Worm (Caenorhabditis elegans) whole organism, L2 larva: ENCODE results near the gene nono-1.
A peak's percentile ranks its signal among the peaks of the same experiment; 100 is the strongest.

Experiments used
- C34F6.9 ChIP-seq: fragments of 150-350 bp; optimal IDR thresholded peaks from 2 replicates; lab custom pipeline; 2014; ENCODE audit warnings: missing biosample characterization, missing genetic modification characterization
- F13H6.1 ChIP-seq: sonication (generic microtip); optimal IDR thresholded peaks from 2 replicates; lab custom pipeline; 2016; ENCODE audit warnings: missing genetic modification characterization, missing compliant biosample characterization
- R02D3.7 ChIP-seq: fragments of 150-350 bp; optimal IDR thresholded peaks from 2 replicates; lab custom pipeline; 2014; ENCODE audit warnings: missing biosample characterization, missing genetic modification characterization
- Y55F3AM.14 ChIP-seq: fragments of 200-800 bp; sonication (Bioruptor generic); optimal IDR thresholded peaks from 2 replicates; lab custom pipeline; 2018; ENCODE audit warnings: mild to moderate bottlenecking, missing genetic modification characterization, missing compliant biosample characterization
- ZK546.5 ChIP-seq: sonication (generic microtip); optimal IDR thresholded peaks from 2 replicates; lab custom pipeline; 2017; ENCODE audit warnings: missing biosample characterization, missing genetic modification characterization
- alr-1 ChIP-seq: fragments of 150-350 bp; optimal IDR thresholded peaks from 2 replicates; lab custom pipeline; 2014; ENCODE audit warnings: missing biosample characterization, missing genetic modification characterization
- aly-2 ChIP-seq: fragments of 150-350 bp; optimal IDR thresholded peaks from 2 replicates; lab custom pipeline; 2014; ENCODE audit warnings: missing biosample characterization, missing genetic modification characterization
- ama-1 ChIP-seq: fragments of 150-350 bp; optimal IDR thresholded peaks from 2 replicates; lab custom pipeline; 2018; ENCODE audit warnings: inconsistent platforms
- blmp-1 ChIP-seq: sonication (generic microtip); optimal IDR thresholded peaks from 2 replicates; lab custom pipeline; 2017; ENCODE audit warnings: missing genetic modification characterization, mild to moderate bottlenecking, missing compliant biosample characterization, antibody characterized with exemption, moderate library complexity; ENCODE audit not compliant: insufficient read depth
- ceh-16 ChIP-seq: fragments of 150-350 bp; optimal IDR thresholded peaks from 2 replicates; lab custom pipeline; 2014; ENCODE audit warnings: missing biosample characterization, missing genetic modification characterization
- ceh-82 ChIP-seq: fragments of 150-350 bp; optimal IDR thresholded peaks from 2 replicates; lab custom pipeline; 2014; ENCODE audit warnings: missing biosample characterization, missing genetic modification characterization
- crh-2 ChIP-seq: sonication (generic microtip); optimal IDR thresholded peaks from 2 replicates; lab custom pipeline; 2017; ENCODE audit warnings: missing biosample characterization, missing genetic modification characterization
- dmd-4 ChIP-seq: sonication (generic microtip); optimal IDR thresholded peaks from 2 replicates; lab custom pipeline; 2017; ENCODE audit warnings: missing biosample characterization, missing genetic modification characterization
- elt-1 ChIP-seq: fragments of 150-350 bp; optimal IDR thresholded peaks from 2 replicates; lab custom pipeline; 2014; ENCODE audit warnings: missing biosample characterization, missing genetic modification characterization
- elt-3 ChIP-seq: sonication (generic microtip); optimal IDR thresholded peaks from 2 replicates; lab custom pipeline; 2017; ENCODE audit warnings: missing biosample characterization, missing genetic modification characterization
- fos-1 ChIP-seq: fragments of 150-350 bp; optimal IDR thresholded peaks from 2 replicates; lab custom pipeline; 2014; ENCODE audit warnings: missing biosample characterization, missing genetic modification characterization
- gmeb-1 ChIP-seq: fragments of 150-350 bp; optimal IDR thresholded peaks from 2 replicates; lab custom pipeline; 2014; ENCODE audit warnings: missing biosample characterization, missing genetic modification characterization
- lin-13 ChIP-seq: fragments of 150-350 bp; optimal IDR thresholded peaks from 2 replicates; lab custom pipeline; 2014; ENCODE audit warnings: missing biosample characterization, missing genetic modification reagents, missing genetic modification characterization
- lin-39 ChIP-seq: fragments of 150-350 bp; optimal IDR thresholded peaks from 2 replicates; lab custom pipeline; 2014; ENCODE audit warnings: missing biosample characterization, missing genetic modification reagents, missing genetic modification characterization
- lsy-2 ChIP-seq, 2 experiments: fragments of 150-350 bp in 1 of 2; sonication (generic microtip) in 1 of 2; optimal IDR thresholded peaks; 2 replicates each; lab custom pipeline; 2014 to 2017; ENCODE audit warnings: missing biosample characterization in 2 of 2, missing genetic modification characterization in 2 of 2
- mab-5 ChIP-seq: fragments of 150-350 bp; optimal IDR thresholded peaks from 2 replicates; lab custom pipeline; 2014; ENCODE audit warnings: missing biosample characterization, missing genetic modification characterization
- mbf-1 ChIP-seq: sonication (generic microtip); optimal IDR thresholded peaks from 2 replicates; lab custom pipeline; 2017; ENCODE audit warnings: missing biosample characterization, missing genetic modification characterization
- mdl-1 ChIP-seq, 2 experiments: fragments of 150-350 bp in 1 of 2; sonication (generic microtip) in 1 of 2; optimal IDR thresholded peaks; 2 replicates each; lab custom pipeline; 2017; ENCODE audit warnings: missing biosample characterization in 2 of 2, missing genetic modification characterization in 2 of 2
- nhr-11 ChIP-seq: fragments of 150-350 bp; optimal IDR thresholded peaks from 2 replicates; lab custom pipeline; 2014; ENCODE audit warnings: missing biosample characterization, missing genetic modification characterization
- nhr-129 ChIP-seq: fragments of 150-350 bp; optimal IDR thresholded peaks from 2 replicates; lab custom pipeline; 2014; ENCODE audit warnings: missing biosample characterization, missing genetic modification characterization
- nhr-21 ChIP-seq: fragments of 150-350 bp; optimal IDR thresholded peaks from 2 replicates; lab custom pipeline; 2014; ENCODE audit warnings: missing biosample characterization, missing genetic modification characterization
- nhr-237 ChIP-seq: fragments of 150-350 bp; optimal IDR thresholded peaks from 2 replicates; lab custom pipeline; 2014; ENCODE audit warnings: missing biosample characterization, missing genetic modification characterization
- nhr-25 ChIP-seq: fragments of 150-350 bp; sonication (generic microtip); optimal IDR thresholded peaks from 3 replicates; lab custom pipeline; 2014; ENCODE audit warnings: missing biosample characterization, missing genetic modification characterization
- nhr-6 ChIP-seq: fragments of 150-350 bp; optimal IDR thresholded peaks from 2 replicates; lab custom pipeline; 2014; ENCODE audit warnings: missing biosample characterization, missing genetic modification characterization
- peb-1 ChIP-seq: fragments of 150-350 bp; optimal IDR thresholded peaks from 2 replicates; lab custom pipeline; 2014; ENCODE audit warnings: missing biosample characterization, missing genetic modification characterization
- sem-4 ChIP-seq: fragments of 150-350 bp; optimal IDR thresholded peaks from 2 replicates; lab custom pipeline; 2014; ENCODE audit warnings: missing biosample characterization, missing genetic modification reagents, missing genetic modification characterization
- skn-1 ChIP-seq: sonication (generic microtip); optimal IDR thresholded peaks from 2 replicates; lab custom pipeline; 2017; ENCODE audit warnings: missing biosample characterization, missing genetic modification characterization
- sma-9 ChIP-seq, 2 experiments: fragments of 150-350 bp in 1 of 2; sonication (generic microtip) in 1 of 2; optimal IDR thresholded peaks; 2 replicates each; lab custom pipeline; 2014 to 2016; ENCODE audit warnings: missing genetic modification characterization in 2 of 2, mild to moderate bottlenecking in 1 of 2, missing biosample characterization in 1 of 2, missing compliant biosample characterization in 1 of 2, missing genetic modification reagents in 1 of 2, moderate library complexity in 1 of 2
- snpc-4 ChIP-seq: fragments of 150-350 bp; optimal IDR thresholded peaks from 2 replicates; lab custom pipeline; 2014; ENCODE audit warnings: missing biosample characterization, missing genetic modification characterization
- unc-39 ChIP-seq: fragments of 150-350 bp; optimal IDR thresholded peaks from 2 replicates; lab custom pipeline; 2014; ENCODE audit warnings: missing biosample characterization, missing genetic modification characterization
- unc-55 ChIP-seq: fragments of 150-350 bp; sonication (generic microtip); optimal IDR thresholded peaks from 3 replicates; lab custom pipeline; 2014; ENCODE audit warnings: missing biosample characterization, missing genetic modification reagents, missing genetic modification characterization
- unc-62 ChIP-seq: fragments of 150-350 bp; optimal IDR thresholded peaks from 2 replicates; lab custom pipeline; 2014; ENCODE audit warnings: missing biosample characterization, missing genetic modification reagents, missing genetic modification characterization
- zag-1 ChIP-seq: fragments of 150-350 bp; optimal IDR thresholded peaks from 2 replicates; lab custom pipeline; 2014; ENCODE audit warnings: missing biosample characterization, missing genetic modification characterization
- ztf-1 ChIP-seq: fragments of 200-800 bp; sonication (Bioruptor generic); conservative IDR thresholded peaks from 2 replicates; pipeline ENCODE4 v1.3.6; 2022; ENCODE audit warnings: missing genetic modification characterization, missing compliant biosample characterization
- ztf-4 ChIP-seq: fragments of 150-350 bp; optimal IDR thresholded peaks from 2 replicates; lab custom pipeline; 2014; ENCODE audit warnings: missing biosample characterization, missing genetic modification characterization

nono-1 gene

ce11 chrIII:5959049-5959448 is 1.0 kb upstream of the nono-1 start:
- no peak for TF ChIP-seq snpc-4 (tag; lab: Kevin White, UChicago)
- no peak for TF ChIP-seq R02D3.7
- peak in 1 of 2 experiments; percentile 7 for TF ChIP-seq lsy-2 (tag; optimal IDR thresholded peaks at IDR 0.05; lab: Kevin White, UChicago)
- TF ChIP-seq unc-55 (GFP tag; lab: Kevin White, UChicago): peak; percentile 0
- no peak for TF ChIP-seq elt-1 (tag; lab: Kevin White, UChicago)
- TF ChIP-seq Y55F3AM.14: no peak
- no peak for TF ChIP-seq C34F6.9
- TF ChIP-seq elt-3 (tag; lab: Kevin White, UChicago): no peak
- no peak for TF ChIP-seq mdl-1 (tag; optimal IDR thresholded peaks at IDR 0.05; lab: Kevin White, UChicago)
- peak; percentile 13 for TF ChIP-seq fos-1 (tag; lab: Kevin White, UChicago)
- no peak for TF ChIP-seq nhr-21 (tag; lab: Kevin White, UChicago)
- no peak for TF ChIP-seq alr-1 (tag; lab: Kevin White, UChicago)
- no peak for TF ChIP-seq ceh-82 (tag; lab: Kevin White, UChicago)
- no peak for TF ChIP-seq sem-4 (tag; lab: Kevin White, UChicago)
- TF ChIP-seq, all 48 proteins: peak for 3

- no peak for TF ChIP-seq nhr-237 (tag; lab: Kevin White, UChicago)
- TF ChIP-seq dmd-4: no peak
- no peak for TF ChIP-seq ZK546.5 (tag; lab: Kevin White, UChicago)
- TF ChIP-seq nhr-6: no peak
- TF ChIP-seq mab-5 (tag; lab: Kevin White, UChicago): no peak
- no peak for TF ChIP-seq mdl-1 (tag; optimal IDR thresholded peaks at IDR 0.05; lab: Kevin White, UChicago)
- no peak for TF ChIP-seq blmp-1 (tag; lab: Kevin White, UChicago)
- TF ChIP-seq unc-55 (GFP tag; lab: Kevin White, UChicago): no peak
- no peak for TF ChIP-seq fos-1 (tag; lab: Kevin White, UChicago)
- no peak for TF ChIP-seq crh-2
- TF ChIP-seq peb-1: no peak
- TF ChIP-seq nhr-129 (tag; lab: Kevin White, UChicago): no peak
- TF ChIP-seq C34F6.9: no peak
- TF ChIP-seq elt-3 (tag; lab: Kevin White, UChicago): no peak
- no peak for TF ChIP-seq ceh-16 (tag; lab: Kevin White, UChicago)
- TF ChIP-seq sma-9 (GFP tag; optimal IDR thresholded peaks at IDR 0.05; lab: Kevin White, UChicago): no peak
- no peak for TF ChIP-seq sma-9 (tag; optimal IDR thresholded peaks at IDR 0.05; lab: Kevin White, UChicago)
- TF ChIP-seq unc-39 (tag; lab: Kevin White, UChicago): no peak
- no peak for TF ChIP-seq ama-1 (lab: Kevin White, UChicago)
- TF ChIP-seq, all 48 proteins: peak for 0
Measured at ce11 chrIII:5953913-5954290, 4.1 kb downstream of the nono-1 start.

ce11 chrIII:5953041-5953912 is 4.8 kb downstream of the nono-1 start:
- peak; percentile 16 for TF ChIP-seq blmp-1 (tag; lab: Kevin White, UChicago)
- TF ChIP-seq F13H6.1 (tag; lab: Kevin White, UChicago): no peak
- TF ChIP-seq ceh-16 (tag; lab: Kevin White, UChicago): no peak
- TF ChIP-seq mab-5 (tag; lab: Kevin White, UChicago): no peak
- TF ChIP-seq aly-2 (tag; lab: Kevin White, UChicago): no peak
- peak; percentile 68 for TF ChIP-seq nhr-25 (tag; lab: Kevin White, UChicago)
- TF ChIP-seq skn-1 (tag; lab: Kevin White, UChicago): no peak
- no peak for TF ChIP-seq nhr-21 (tag; lab: Kevin White, UChicago)
- TF ChIP-seq ztf-4 (tag; lab: Kevin White, UChicago): peak; percentile 70
- TF ChIP-seq unc-62 (GFP tag; lab: Kevin White, UChicago): no peak
- no peak for TF ChIP-seq peb-1

- TF ChIP-seq nhr-11 (tag; lab: Kevin White, UChicago) (no peak), lin-39 (tag; lab: Kevin White, UChicago) (no peak), fos-1 (tag; lab: Kevin White, UChicago) (peak; percentile 12), unc-62 (GFP tag; lab: Kevin White, UChicago) (no peak), nhr-129 (tag; lab: Kevin White, UChicago) (peak; percentile 60), unc-55 (GFP tag; lab: Kevin White, UChicago) (no peak), ztf-4 (tag; lab: Kevin White, UChicago) (no peak), sem-4 (tag; lab: Kevin White, UChicago) (no peak), blmp-1 (tag; lab: Kevin White, UChicago) (peak; percentile 18), snpc-4 (tag; lab: Kevin White, UChicago) (no peak), lin-13 (GFP tag; lab: Kevin White, UChicago) (no peak), ceh-16 (tag; lab: Kevin White, UChicago) (no peak), dmd-4 (no peak), nhr-237 (tag; lab: Kevin White, UChicago) (no peak), sma-9 (GFP tag; optimal IDR thresholded peaks at IDR 0.05; lab: Kevin White, UChicago) (peak; percentile 77), sma-9 (tag; optimal IDR thresholded peaks at IDR 0.05; lab: Kevin White, UChicago) (no peak), ZK546.5 (tag; lab: Kevin White, UChicago) (no peak), mbf-1 (no peak), alr-1 (tag; lab: Kevin White, UChicago) (no peak), zag-1 (tag; lab: Kevin White, UChicago) (no peak), nhr-25 (tag; lab: Kevin White, UChicago) (peak; percentile 83), gmeb-1 (tag; lab: Kevin White, UChicago) (no peak), ama-1 (lab: Kevin White, UChicago) (no peak), ceh-82 (tag; lab: Kevin White, UChicago) (no peak), Y55F3AM.14 (no peak), ztf-1 (GFP tag; lab: Robert Waterston, UW) (no peak), nhr-6 (peak; percentile 57)
Measured at ce11 chrIII:5951589-5952378, 6.3 kb downstream of the nono-1 start.
